Worm (Caenorhabditis elegans) whole organism, L2 larva: ENCODE measurements around the gene Y116A8C.37.

Experiments used
- C34F6.9 ChIP-seq: fragments of 150-350 bp; optimal IDR thresholded peaks from 2 replicates; lab custom pipeline; 2014; ENCODE audit warnings: missing biosample characterization, missing genetic modification characterization
- F13H6.1 ChIP-seq: sonication (generic microtip); optimal IDR thresholded peaks from 2 replicates; lab custom pipeline; 2016; ENCODE audit warnings: missing genetic modification characterization, missing compliant biosample characterization
- R02D3.7 ChIP-seq: fragments of 150-350 bp; optimal IDR thresholded peaks from 2 replicates; lab custom pipeline; 2014; ENCODE audit warnings: missing biosample characterization, missing genetic modification characterization
- ZK546.5 ChIP-seq: sonication (generic microtip); optimal IDR thresholded peaks from 2 replicates; lab custom pipeline; 2017; ENCODE audit warnings: missing biosample characterization, missing genetic modification characterization
- alr-1 ChIP-seq: fragments of 150-350 bp; optimal IDR thresholded peaks from 2 replicates; lab custom pipeline; 2014; ENCODE audit warnings: missing biosample characterization, missing genetic modification characterization
- aly-2 ChIP-seq: fragments of 150-350 bp; optimal IDR thresholded peaks from 2 replicates; lab custom pipeline; 2014; ENCODE audit warnings: missing biosample characterization, missing genetic modification characterization
- ama-1 ChIP-seq: fragments of 150-350 bp; optimal IDR thresholded peaks from 2 replicates; lab custom pipeline; 2018; ENCODE audit warnings: inconsistent platforms
- blmp-1 ChIP-seq: sonication (generic microtip); optimal IDR thresholded peaks from 2 replicates; lab custom pipeline; 2017; ENCODE audit warnings: missing genetic modification characterization, mild to moderate bottlenecking, missing compliant biosample characterization, antibody characterized with exemption, moderate library complexity; ENCODE audit not compliant: insufficient read depth
- ceh-16 ChIP-seq: fragments of 150-350 bp; optimal IDR thresholded peaks from 2 replicates; lab custom pipeline; 2014; ENCODE audit warnings: missing biosample characterization, missing genetic modification characterization
- ceh-82 ChIP-seq: fragments of 150-350 bp; optimal IDR thresholded peaks from 2 replicates; lab custom pipeline; 2014; ENCODE audit warnings: missing biosample characterization, missing genetic modification characterization
- crh-2 ChIP-seq: sonication (generic microtip); optimal IDR thresholded peaks from 2 replicates; lab custom pipeline; 2017; ENCODE audit warnings: missing biosample characterization, missing genetic modification characterization
- dmd-4 ChIP-seq: sonication (generic microtip); optimal IDR thresholded peaks from 2 replicates; lab custom pipeline; 2017; ENCODE audit warnings: missing biosample characterization, missing genetic modification characterization
- egl-27 ChIP-seq: sonication (generic microtip); optimal IDR thresholded peaks from 3 replicates; lab custom pipeline; 2017; ENCODE audit warnings: missing biosample characterization, missing genetic modification reagents, missing genetic modification characterization
- elt-1 ChIP-seq: fragments of 150-350 bp; optimal IDR thresholded peaks from 2 replicates; lab custom pipeline; 2014; ENCODE audit warnings: missing biosample characterization, missing genetic modification characterization
- elt-3 ChIP-seq: sonication (generic microtip); optimal IDR thresholded peaks from 2 replicates; lab custom pipeline; 2017; ENCODE audit warnings: missing biosample characterization, missing genetic modification characterization
- fos-1 ChIP-seq: fragments of 150-350 bp; optimal IDR thresholded peaks from 2 replicates; lab custom pipeline; 2014; ENCODE audit warnings: missing biosample characterization, missing genetic modification characterization
- lin-11 ChIP-seq: fragments of 150-350 bp; sonication (generic microtip); optimal IDR thresholded peaks from 2 replicates; lab custom pipeline; 2014; ENCODE audit warnings: missing biosample characterization, missing genetic modification characterization, inconsistent platforms, mixed read lengths
- lin-13 ChIP-seq: fragments of 150-350 bp; optimal IDR thresholded peaks from 2 replicates; lab custom pipeline; 2014; ENCODE audit warnings: missing biosample characterization, missing genetic modification reagents, missing genetic modification characterization
- lin-39 ChIP-seq: fragments of 150-350 bp; optimal IDR thresholded peaks from 2 replicates; lab custom pipeline; 2014; ENCODE audit warnings: missing biosample characterization, missing genetic modification reagents, missing genetic modification characterization
- lsy-2 ChIP-seq, 2 experiments: fragments of 150-350 bp in 1 of 2; sonication (generic microtip) in 1 of 2; optimal IDR thresholded peaks; 2 replicates each; lab custom pipeline; 2014 to 2017; ENCODE audit warnings: missing biosample characterization in 2 of 2, missing genetic modification characterization in 2 of 2
- mab-5 ChIP-seq: fragments of 150-350 bp; optimal IDR thresholded peaks from 2 replicates; lab custom pipeline; 2014; ENCODE audit warnings: missing biosample characterization, missing genetic modification characterization
- mbf-1 ChIP-seq: sonication (generic microtip); optimal IDR thresholded peaks from 2 replicates; lab custom pipeline; 2017; ENCODE audit warnings: missing biosample characterization, missing genetic modification characterization
- mdl-1 ChIP-seq, 2 experiments: fragments of 150-350 bp in 1 of 2; sonication (generic microtip) in 1 of 2; optimal IDR thresholded peaks; 2 replicates each; lab custom pipeline; 2017; ENCODE audit warnings: missing biosample characterization in 2 of 2, missing genetic modification characterization in 2 of 2
- nhr-10 ChIP-seq: sonication (generic microtip); optimal IDR thresholded peaks from 2 replicates; lab custom pipeline; 2017; ENCODE audit warnings: missing biosample characterization, missing genetic modification characterization
- nhr-11 ChIP-seq: fragments of 150-350 bp; optimal IDR thresholded peaks from 2 replicates; lab custom pipeline; 2014; ENCODE audit warnings: missing biosample characterization, missing genetic modification characterization
- nhr-12 ChIP-seq: fragments of 150-350 bp; optimal IDR thresholded peaks from 2 replicates; lab custom pipeline; 2014; ENCODE audit warnings: missing biosample characterization, missing genetic modification characterization
- nhr-129 ChIP-seq: fragments of 150-350 bp; optimal IDR thresholded peaks from 2 replicates; lab custom pipeline; 2014; ENCODE audit warnings: missing biosample characterization, missing genetic modification characterization
- nhr-23 ChIP-seq: fragments of 150-350 bp; optimal IDR thresholded peaks from 2 replicates; lab custom pipeline; 2014; ENCODE audit warnings: missing biosample characterization, missing genetic modification reagents, missing genetic modification characterization
- nhr-237 ChIP-seq: fragments of 150-350 bp; optimal IDR thresholded peaks from 2 replicates; lab custom pipeline; 2014; ENCODE audit warnings: missing biosample characterization, missing genetic modification characterization
- nhr-25 ChIP-seq: fragments of 150-350 bp; sonication (generic microtip); optimal IDR thresholded peaks from 3 replicates; lab custom pipeline; 2014; ENCODE audit warnings: missing biosample characterization, missing genetic modification characterization
- nhr-6 ChIP-seq: fragments of 150-350 bp; optimal IDR thresholded peaks from 2 replicates; lab custom pipeline; 2014; ENCODE audit warnings: missing biosample characterization, missing genetic modification characterization
- nhr-77 ChIP-seq: fragments of 150-350 bp; optimal IDR thresholded peaks from 2 replicates; lab custom pipeline; 2014; ENCODE audit warnings: missing biosample characterization, missing genetic modification characterization
- peb-1 ChIP-seq: fragments of 150-350 bp; optimal IDR thresholded peaks from 2 replicates; lab custom pipeline; 2014; ENCODE audit warnings: missing biosample characterization, missing genetic modification characterization
- sem-4 ChIP-seq: fragments of 150-350 bp; optimal IDR thresholded peaks from 2 replicates; lab custom pipeline; 2014; ENCODE audit warnings: missing biosample characterization, missing genetic modification reagents, missing genetic modification characterization
- skn-1 ChIP-seq: sonication (generic microtip); optimal IDR thresholded peaks from 2 replicates; lab custom pipeline; 2017; ENCODE audit warnings: missing biosample characterization, missing genetic modification characterization
- sma-3 ChIP-seq: sonication (generic microtip); optimal IDR thresholded peaks from 2 replicates; lab custom pipeline; 2016; ENCODE audit warnings: missing genetic modification reagents, missing genetic modification characterization, missing compliant biosample characterization
- sma-9 ChIP-seq, 2 experiments: fragments of 150-350 bp in 1 of 2; sonication (generic microtip) in 1 of 2; optimal IDR thresholded peaks; 2 replicates each; lab custom pipeline; 2014 to 2016; ENCODE audit warnings: missing genetic modification characterization in 2 of 2, mild to moderate bottlenecking in 1 of 2, missing biosample characterization in 1 of 2, missing compliant biosample characterization in 1 of 2, missing genetic modification reagents in 1 of 2, moderate library complexity in 1 of 2
- snpc-4 ChIP-seq: fragments of 150-350 bp; optimal IDR thresholded peaks from 2 replicates; lab custom pipeline; 2014; ENCODE audit warnings: missing biosample characterization, missing genetic modification characterization
- unc-39 ChIP-seq: fragments of 150-350 bp; optimal IDR thresholded peaks from 2 replicates; lab custom pipeline; 2014; ENCODE audit warnings: missing biosample characterization, missing genetic modification characterization
- unc-55 ChIP-seq: fragments of 150-350 bp; sonication (generic microtip); optimal IDR thresholded peaks from 3 replicates; lab custom pipeline; 2014; ENCODE audit warnings: missing biosample characterization, missing genetic modification reagents, missing genetic modification characterization
- zag-1 ChIP-seq: fragments of 150-350 bp; optimal IDR thresholded peaks from 2 replicates; lab custom pipeline; 2014; ENCODE audit warnings: missing biosample characterization, missing genetic modification characterization
- ztf-11 ChIP-seq: sonication (generic microtip); optimal IDR thresholded peaks from 2 replicates; lab custom pipeline; 2017; ENCODE audit warnings: missing biosample characterization, missing genetic modification characterization
- ztf-4 ChIP-seq: fragments of 150-350 bp; optimal IDR thresholded peaks from 2 replicates; lab custom pipeline; 2014; ENCODE audit warnings: missing biosample characterization, missing genetic modification characterization

Gene Y116A8C.37

ce11 chrIV:17096168-17096567 lies 34.8 kb downstream of the Y116A8C.37 start, which contains the start of gene Y116A8C.27:
TSS of gene Y116A8C.27 (minus strand) at chrIV:17096268.
- TF ChIP-seq nhr-77 (no peak), sma-3 (GFP tag; lab: Kevin White, UChicago) (no peak), nhr-6 (no peak), mab-5 (tag; lab: Kevin White, UChicago) (no peak), skn-1 (no peak), blmp-1 (tag; lab: Kevin White, UChicago) (no peak), mbf-1 (tag; lab: Kevin White, UChicago) (no peak), unc-39 (tag; lab: Kevin White, UChicago) (no peak), alr-1 (tag; lab: Kevin White, UChicago) (no peak), nhr-25 (tag; lab: Kevin White, UChicago) (no peak), nhr-10 (tag; lab: Kevin White, UChicago) (no peak), sem-4 (tag; lab: Kevin White, UChicago) (no peak), F13H6.1 (no peak), ceh-16 (tag; lab: Kevin White, UChicago) (no peak)

ce11 chrIV:17093701-17094100 lies 37.2 kb downstream of the Y116A8C.37 start, which contains the start of gene Y116A8C.29:
TSS of gene Y116A8C.29 (plus strand) at chrIV:17094028.
- TF ChIP-seq fos-1 (tag; lab: Kevin White, UChicago) = peak; percentile 14
- no peak for TF ChIP-seq nhr-25 (tag; lab: Kevin White, UChicago)
- TF ChIP-seq, all 48 proteins: peak for 1

- TF ChIP-seq dmd-4 (tag; lab: Kevin White, UChicago) (no peak), ama-1 (lab: Kevin White, UChicago) (peak; percentile 52)
Observed at ce11 chrIV:17088849-17089248, 42.1 kb downstream of the Y116A8C.37 start, which contains the start of gene Y116A8C.43. TSS of gene Y116A8C.43 (plus strand) at chrIV:17088851.

- peak; percentile 3 for TF ChIP-seq blmp-1 (tag; lab: Kevin White, UChicago)
- peak; percentile 80 for TF ChIP-seq C34F6.9 (tag; lab: Kevin White, UChicago)
- peak; percentile 87 for TF ChIP-seq lin-13 (GFP tag; lab: Kevin White, UChicago)
- TF ChIP-seq nhr-23 = no peak
- peak; percentile 31 for TF ChIP-seq nhr-129 (tag; lab: Kevin White, UChicago)
- no peak for TF ChIP-seq aly-2 (tag; lab: Kevin White, UChicago)
- TF ChIP-seq lin-11 (tag; lab: Kevin White, UChicago) = peak; percentile 71
- no peak for TF ChIP-seq unc-39 (tag; lab: Kevin White, UChicago)
- TF ChIP-seq ztf-4 (tag; lab: Kevin White, UChicago) = peak; percentile 68
- no peak for TF ChIP-seq peb-1 (tag; lab: Kevin White, UChicago)
- no peak for TF ChIP-seq nhr-11 (tag; lab: Kevin White, UChicago)
- TF ChIP-seq ztf-11 (tag; lab: Kevin White, UChicago) = no peak
- no peak for TF ChIP-seq nhr-77
- no peak for TF ChIP-seq nhr-12 (tag; lab: Kevin White, UChicago)
- peak; percentile 90 for TF ChIP-seq sma-3 (GFP tag; lab: Kevin White, UChicago)
- TF ChIP-seq fos-1 (tag; lab: Kevin White, UChicago) = peak; percentile 57
- TF ChIP-seq sem-4 (tag; lab: Kevin White, UChicago) = peak; percentile 32
- no peak for TF ChIP-seq nhr-6
- TF ChIP-seq mbf-1 (tag; lab: Kevin White, UChicago) = no peak
- TF ChIP-seq nhr-10 (tag; lab: Kevin White, UChicago) = no peak
- peak; percentile 75 for TF ChIP-seq F13H6.1
- TF ChIP-seq R02D3.7 (tag; lab: Kevin White, UChicago) = no peak
- peak in 1 of 2 experiments; percentile 61 for TF ChIP-seq mdl-1 (tag; optimal IDR thresholded peaks at IDR 0.05; lab: Kevin White, UChicago)
- no peak for TF ChIP-seq dmd-4 (tag; lab: Kevin White, UChicago)
- no peak for TF ChIP-seq nhr-237
- peak; percentile 80 for TF ChIP-seq unc-55 (GFP tag; lab: Kevin White, UChicago)
- TF ChIP-seq alr-1 (tag; lab: Kevin White, UChicago) = no peak
- peak; percentile 63 for TF ChIP-seq ceh-82 (tag; lab: Kevin White, UChicago)
- TF ChIP-seq ZK546.5 (tag; lab: Kevin White, UChicago) = peak; percentile 24
- TF ChIP-seq elt-1 (tag; lab: Kevin White, UChicago) = no peak
- TF ChIP-seq mab-5 (tag; lab: Kevin White, UChicago) = no peak
- peak; percentile 59 for TF ChIP-seq crh-2 (tag; lab: Kevin White, UChicago)
- no peak for TF ChIP-seq sma-9 (GFP tag; optimal IDR thresholded peaks at IDR 0.05; lab: Kevin White, UChicago)
- TF ChIP-seq sma-9 (tag; optimal IDR thresholded peaks at IDR 0.05; lab: Kevin White, UChicago) = no peak
- TF ChIP-seq nhr-25 (tag; lab: Kevin White, UChicago) = peak; percentile 66
- no peak for TF ChIP-seq egl-27 (tag; lab: Kevin White, UChicago)
- no peak for TF ChIP-seq ama-1 (lab: Kevin White, UChicago)
- no peak for TF ChIP-seq lin-39 (tag; lab: Kevin White, UChicago)
- no peak for TF ChIP-seq elt-3 (tag; lab: Kevin White, UChicago)
- no peak for TF ChIP-seq ceh-16 (tag; lab: Kevin White, UChicago)
- peak; percentile 46 to 82 for TF ChIP-seq lsy-2 (tag; optimal IDR thresholded peaks at IDR 0.05; lab: Kevin White, UChicago)
- no peak for TF ChIP-seq zag-1 (tag; lab: Kevin White, UChicago)
- peak; percentile 61 for TF ChIP-seq snpc-4 (tag; lab: Kevin White, UChicago)
Observed at ce11 chrIV:17087384-17088099, 43.4 kb downstream of the Y116A8C.37 start, which contains the start of the genes snx-13 and snr-1. TSS of gene snx-13 (minus strand) at chrIV:17087438. TSS of gene snr-1 (plus strand) at chrIV:17088049.
